Worm (Caenorhabditis elegans): ENCODE results near the gene idpp-12.
"Not testable (repeated sequence)": the region's sequence is repeated elsewhere in the genome, so short reads cannot be mapped to it uniquely, and the experiment has no call there.

Gene idpp-12

ce11 chrIV:3303690-3304089 lies at the start of gene idpp-12:
idpp-12 (plus strand) TSS chrIV:3303990.
- not testable (repeated sequence) for TF ChIP-seq Y5F2A.4 (GFP tag; optimal IDR thresholded peaks at IDR 0.05); hlh-30 (tag; optimal IDR thresholded peaks at IDR 0.05; ENCODE audit: insufficient read depth); cey-2 (tag; optimal IDR thresholded peaks at IDR 0.05; ENCODE audit: borderline replicate concordance, insufficient read depth)

ce11 chrIV:3254443-3254842 lies 49.3 kb upstream of the idpp-12 start, which contains the start of gene dmd-9:
dmd-9 (minus strand) TSS chrIV:3254543.
- TF ChIP-seq lin-38 (GFP tag; IDR thresholded peaks at IDR 0.05) (no peak), unc-62 (GFP tag; optimal IDR thresholded peaks at IDR 0.05 in 1 of 2) (peak in 1 of 2 experiments; percentile 55), unc-62 (tag; optimal IDR thresholded peaks at IDR 0.05) (no peak), aha-1 (tag) (peak; percentile 27)

- TF ChIP-seq mxl-3 (GFP tag; optimal IDR thresholded peaks at IDR 0.05) (peak; percentile 37), aha-1 (tag) (peak; percentile 98), nhr-6 (tag; optimal IDR thresholded peaks at IDR 0.05) (no peak), nhr-28 (tag; optimal IDR thresholded peaks at IDR 0.05) (peak; percentile 93)
Observed at ce11 chrIV:3256866-3257265, 46.9 kb upstream of the idpp-12 start.

ce11 chrIV:3258528-3258927 lies 45.3 kb upstream of the idpp-12 start, which contains the start of gene T26C12.1:
T26C12.1 (plus strand) TSS chrIV:3258910.
- TF ChIP-seq zfp-3 (GFP tag; conservative IDR thresholded peaks at IDR 0.05) (no peak), egl-43 (GFP tag; IDR thresholded peaks at IDR 0.05) (no peak), T26A8.4 (GFP tag; IDR thresholded peaks at IDR 0.05) (no peak), attf-4 (tag; optimal IDR thresholded peaks at IDR 0.05) (no peak), mes-2 (tag; optimal IDR thresholded peaks at IDR 0.05; ENCODE audit: poor library complexity, severe bottlenecking) (no peak), dmd-6 (GFP tag; IDR thresholded peaks at IDR 0.05) (peak; percentile 57; the same call in 1 of the 2 replicates), sdz-12 (GFP tag; optimal IDR thresholded peaks at IDR 0.05) (no peak), daf-8 (GFP tag; IDR thresholded peaks at IDR 0.05) (no peak), ZK337.2 (GFP tag; IDR thresholded peaks at IDR 0.05) (no peak), ces-1 (GFP tag; optimal IDR thresholded peaks at IDR 0.05) (no peak), F37D6.2 (tag; optimal IDR thresholded peaks at IDR 0.05) (no peak), zag-1 (tag; optimal IDR thresholded peaks at IDR 0.05) (no peak), nhr-11 (tag; optimal IDR thresholded peaks at IDR 0.05) (no peak), gei-8 (GFP tag; optimal IDR thresholded peaks at IDR 0.05) (no peak), unc-130 (GFP tag; optimal IDR thresholded peaks at IDR 0.05) (no peak), lir-3 (tag; optimal IDR thresholded peaks at IDR 0.05) (no peak), arid-1 (GFP tag; conservative IDR thresholded peaks at IDR 0.05) (no peak), fos-1 (tag; optimal IDR thresholded peaks at IDR 0.05) (no peak), daf-19 (GFP tag; conservative IDR thresholded peaks at IDR 0.05) (no peak), daf-16 (GFP tag; optimal IDR thresholded peaks at IDR 0.05) (no peak), daf-16 (tag; optimal IDR thresholded peaks at IDR 0.05) (peak; percentile 53), rbr-2 (tag; optimal IDR thresholded peaks at IDR 0.05) (no peak), daf-12 (tag; optimal IDR thresholded peaks at IDR 0.05) (no peak), duxl-1 (tag; optimal IDR thresholded peaks at IDR 0.05; ENCODE audit: poor library complexity) (no peak), pha-4 (GFP tag; IDR thresholded peaks at IDR 0.05) (no peak), pha-4 (tag; optimal IDR thresholded peaks at IDR 0.05) (no peak), D1046.2 (GFP tag; IDR thresholded peaks at IDR 0.05) (no peak), mep-1 (tag; optimal IDR thresholded peaks at IDR 0.05) (no peak), ztf-7 (tag; optimal IDR thresholded peaks at IDR 0.05) (no peak), lin-15B (tag; optimal IDR thresholded peaks at IDR 0.05) (no peak), mdl-1 (tag; optimal IDR thresholded peaks at IDR 0.05) (peak in 1 of 2 experiments; percentile 73), ctbp-1 (GFP tag; IDR thresholded peaks at IDR 0.05) (no peak), hmg-1.1 (GFP tag; IDR thresholded peaks at IDR 0.05) (no peak), ztf-11 (tag; optimal IDR thresholded peaks at IDR 0.05) (no peak), pqm-1 (tag; optimal IDR thresholded peaks at IDR 0.05) (peak; percentile 88), nhr-237 (tag; optimal IDR thresholded peaks at IDR 0.05) (no peak), nhr-41 (GFP tag; IDR thresholded peaks at IDR 0.05) (no peak), nhr-76 (tag; optimal IDR thresholded peaks at IDR 0.05) (no peak)
